Fruit fly (Drosophila melanogaster): ENCODE measurements around the gene CG11619.

CG11619 gene

dm6 chr3L:18946956-18947355 lies 41.2 kb downstream of the CG11619 start (continued):
- TF ChIP-seq pan (optimal IDR thresholded peaks at IDR 0.05) (no peak), pan (GFP tag; optimal IDR thresholded peaks at IDR 0.05 in 1 of 2, IDR thresholded peaks at IDR 0.05 in 1 of 2) (peak in 1 of 2 experiments; percentile 26), ttk (GFP tag; IDR thresholded peaks at IDR 0.05) (0 out of 2 replicates have a peak, but pooled peaks have one; percentile 18), Rfx (GFP tag; IDR thresholded peaks at IDR 0.05) (peak; percentile 25; the same call in 1 of the 2 replicates), dysf (GFP tag; IDR thresholded peaks at IDR 0.05) (0 out of 3 replicates have a peak, but pooled peaks have one; percentile 25), CG1832 (GFP tag; optimal IDR thresholded peaks at IDR 0.05) (peak; percentile 70), CG1603 (tag; optimal IDR thresholded peaks at IDR 0.05) (peak; percentile 19), unc-4 (GFP tag; IDR thresholded peaks at IDR 0.05; ENCODE audit: partially characterized antibody) (no peak), Ets97D (GFP tag; optimal IDR thresholded peaks at IDR 0.05) (peak; percentile 81), bcd (GFP tag; optimal IDR thresholded peaks at IDR 0.05) (peak; percentile 11), Hsf (GFP tag; optimal IDR thresholded peaks at IDR 0.05) (peak; percentile 0), lab (GFP tag; optimal IDR thresholded peaks at IDR 0.05) (peak; percentile 30), otp (GFP tag; IDR thresholded peaks at IDR 0.05) (0 out of 3 replicates have a peak, but pooled peaks have one; percentile 24), NfI (GFP tag; optimal IDR thresholded peaks at IDR 0.05) (peak; percentile 4), ci (GFP tag; IDR thresholded peaks at IDR 0.05) (0 out of 3 replicates have a peak, but pooled peaks have one; percentile 32), CG10959 (GFP tag; IDR thresholded peaks at IDR 0.05) (no peak), chif (GFP tag; optimal IDR thresholded peaks at IDR 0.05) (no peak)

dm6 chr3L:18945938-18946337 lies 42.2 kb downstream of the CG11619 start, which contains the start of gene CG32204:
CG32204 (minus strand) TSS chr3L:18946038.
- TF ChIP-seq emc (GFP tag; optimal IDR thresholded peaks at IDR 0.05), result no peak
- peak; percentile 82 for TF ChIP-seq Ets65A (GFP tag)
- no peak for TF ChIP-seq bsh (GFP tag; optimal IDR thresholded peaks at IDR 0.05)
- peak; percentile 82 for TF ChIP-seq Deaf1 (tag; optimal IDR thresholded peaks at IDR 0.05)
- TF ChIP-seq chinmo (GFP tag; IDR thresholded peaks at IDR 0.05; ENCODE audit: partially characterized antibody), result 0 out of 4 replicates have a peak, but pooled peaks have one; percentile 24
- no peak for TF ChIP-seq aop (GFP tag; IDR thresholded peaks at IDR 0.05)
- TF ChIP-seq Doc3 (GFP tag; IDR thresholded peaks at IDR 0.05; ENCODE audit: partially characterized antibody), result no peak
- peak; percentile 46 for TF ChIP-seq scrt (GFP tag; optimal IDR thresholded peaks at IDR 0.05)
- TF ChIP-seq CrebB (tag; optimal IDR thresholded peaks at IDR 0.05), result no peak
- TF ChIP-seq abd-A (tag; optimal IDR thresholded peaks at IDR 0.05), result peak; percentile 23
- TF ChIP-seq bab2 (GFP tag; optimal IDR thresholded peaks at IDR 0.05), result no peak
